Fruit fly (Drosophila melanogaster) whole organism, adult: ENCODE measurements around the gene sqh.
A peak's percentile ranks its signal among the peaks of the same experiment; 100 is the strongest.

Experiments
- CG11617 ChIP-seq: fragments of 200-800 bp; sonication (Bioruptor generic); optimal IDR thresholded peaks from 2 replicates; lab custom pipeline; 2017; ENCODE audit warnings: mild to moderate bottlenecking, missing biosample characterization, missing genetic modification reagents, missing genetic modification characterization
- CG12768 ChIP-seq: fragments of 200-800 bp; sonication (Bioruptor generic); optimal IDR thresholded peaks from 2 replicates; lab custom pipeline; 2017; ENCODE audit warnings: missing biosample characterization, missing genetic modification characterization, mild to moderate bottlenecking, moderate library complexity, missing genetic modification reagents
- CG14711 ChIP-seq: fragments of 200-800 bp; sonication (Bioruptor generic); optimal IDR thresholded peaks from 2 replicates; lab custom pipeline; 2018; ENCODE audit warnings: missing biosample characterization, mild to moderate bottlenecking, missing genetic modification characterization, moderate library complexity
- CG1620 ChIP-seq: fragments of 200-800 bp; sonication (Bioruptor generic); optimal IDR thresholded peaks from 2 replicates; lab custom pipeline; 2016; ENCODE audit warnings: missing biosample characterization, missing genetic modification characterization
- CG33017 ChIP-seq: fragments of 200-800 bp; sonication (Bioruptor generic); optimal IDR thresholded peaks from 2 replicates; lab custom pipeline; 2018; ENCODE audit warnings: missing biosample characterization, mild to moderate bottlenecking, missing genetic modification characterization, moderate library complexity
- CG5204 ChIP-seq: fragments of 200-800 bp; sonication (Bioruptor generic); optimal IDR thresholded peaks from 2 replicates; lab custom pipeline; 2016; ENCODE audit warnings: missing biosample characterization, missing genetic modification characterization
- CG7045 ChIP-seq: fragments of 200-800 bp; sonication (Bioruptor generic); optimal IDR thresholded peaks from 2 replicates; lab custom pipeline; 2017; ENCODE audit warnings: missing biosample characterization, mild to moderate bottlenecking, missing genetic modification characterization
- CG7101 ChIP-seq: fragments of 200-800 bp; sonication (Bioruptor generic); optimal IDR thresholded peaks from 2 replicates; lab custom pipeline; 2018; ENCODE audit warnings: missing biosample characterization, mild to moderate bottlenecking, missing genetic modification characterization, moderate library complexity
- Clk ChIP-seq: fragments of 200-800 bp; sonication (Bioruptor generic); optimal IDR thresholded peaks from 2 replicates; lab custom pipeline; 2017; ENCODE audit warnings: missing biosample characterization, missing genetic modification characterization
- Crg-1 ChIP-seq: fragments of 200-800 bp; sonication (Bioruptor generic); optimal IDR thresholded peaks from 2 replicates; lab custom pipeline; 2016; ENCODE audit warnings: missing biosample characterization, missing genetic modification characterization
- Hr96 ChIP-seq: fragments of 200-800 bp; sonication (Bioruptor generic); optimal IDR thresholded peaks from 2 replicates; lab custom pipeline; 2016; ENCODE audit warnings: missing biosample characterization, missing genetic modification characterization
- Mnt ChIP-seq: fragments of 200-800 bp; sonication (Bioruptor generic); optimal IDR thresholded peaks from 2 replicates; lab custom pipeline; 2016; ENCODE audit warnings: missing biosample characterization, mild to moderate bottlenecking, missing genetic modification characterization
- bab1 ChIP-seq: fragments of 200-800 bp; sonication (Bioruptor generic); optimal IDR thresholded peaks from 3 replicates; lab custom pipeline; 2019; ENCODE audit warnings: missing biosample characterization, mild to moderate bottlenecking, missing genetic modification characterization, moderate library complexity
- cic ChIP-seq: fragments of 200-800 bp; sonication (Bioruptor generic); optimal IDR thresholded peaks from 2 replicates; lab custom pipeline; 2017; ENCODE audit warnings: missing biosample characterization, mild to moderate bottlenecking, missing genetic modification characterization, moderate library complexity
- cnc ChIP-seq, 2 experiments: fragments of >200 bp; optimal IDR thresholded peaks; 2 replicates each; lab custom pipeline; 2017
- kay ChIP-seq: fragments of 200-800 bp; sonication (Bioruptor generic); peaks from one replicate; lab custom pipeline; 2016; ENCODE audit warnings: missing biosample characterization, missing genetic modification characterization, borderline replicate concordance
- ovo ChIP-seq: fragments of 200-800 bp; sonication (Bioruptor generic); optimal IDR thresholded peaks from 2 replicates; lab custom pipeline; 2016; ENCODE audit warnings: missing biosample characterization, missing genetic modification characterization
- pad ChIP-seq: fragments of 200-800 bp; sonication (Bioruptor generic); optimal IDR thresholded peaks from 3 replicates; lab custom pipeline; 2017; ENCODE audit warnings: missing biosample characterization, missing genetic modification characterization, mild to moderate bottlenecking, moderate library complexity, missing genetic modification reagents
- tj ChIP-seq: fragments of 200-800 bp; sonication (Bioruptor generic); optimal IDR thresholded peaks from 3 replicates; lab custom pipeline; 2017; ENCODE audit warnings: missing biosample characterization, mild to moderate bottlenecking, missing genetic modification characterization, moderate library complexity
- toe ChIP-seq: fragments of 200-800 bp; sonication (Bioruptor generic); optimal IDR thresholded peaks from 2 replicates; lab custom pipeline; 2016; ENCODE audit warnings: missing biosample characterization, missing genetic modification characterization

sqh gene

DNA sequence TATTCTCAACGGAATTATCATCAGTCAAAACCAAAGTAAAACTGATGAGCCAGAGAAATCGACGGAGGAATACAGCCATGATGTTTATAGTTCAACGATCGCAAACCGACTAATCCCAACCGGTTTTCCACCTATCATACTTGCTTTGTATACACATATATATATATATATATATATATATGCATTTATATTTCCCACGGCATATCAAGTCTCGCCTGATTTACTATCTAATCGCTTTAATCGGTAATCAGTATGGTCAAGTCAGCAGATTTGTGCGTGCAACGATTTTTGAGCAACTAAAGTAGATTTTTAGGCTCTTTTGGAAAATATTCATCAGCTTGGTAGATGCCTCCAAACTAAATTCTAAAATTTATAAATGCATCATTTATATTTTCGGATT is 28.6 kb downstream of the sqh start, which contains the start of gene CG32750:
TSS of gene CG32750 (minus strand) at position 101 of the 400 bp plus-strand sequence.
- no peak for TF ChIP-seq Mnt (GFP tag; lab: Kevin White, UChicago)
- no peak for TF ChIP-seq Clk

DNA sequence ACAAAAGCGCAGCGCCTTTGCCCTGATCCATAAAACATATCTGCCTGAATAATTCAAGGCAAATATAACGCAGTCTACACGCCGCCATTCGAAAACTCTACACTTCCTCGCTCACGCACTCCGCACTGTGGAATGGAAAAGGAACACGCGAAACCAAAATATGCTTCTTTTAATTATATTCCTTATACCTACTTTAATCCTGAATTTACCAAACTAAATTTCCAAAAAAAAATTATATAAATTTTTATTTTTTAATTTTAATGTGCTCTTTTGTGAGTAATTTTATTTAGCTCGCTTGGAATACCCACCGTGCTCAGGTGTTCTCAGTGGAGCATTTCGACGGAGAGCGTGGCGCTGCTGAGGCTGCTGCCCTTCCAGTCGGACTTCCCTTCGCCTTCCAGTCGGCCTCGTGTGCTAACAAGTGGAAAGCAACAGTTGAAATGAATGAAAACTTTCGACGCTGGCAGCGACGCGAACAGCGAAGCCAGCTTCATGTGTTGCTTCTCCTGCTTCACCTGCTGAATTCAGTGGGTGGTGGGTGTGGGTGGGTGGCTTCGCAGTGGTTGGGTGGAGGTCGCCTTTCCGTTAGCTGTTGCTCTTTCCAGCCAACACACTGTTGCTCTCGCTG is 31.6 kb downstream of the sqh start:
- TF ChIP-seq ovo (GFP tag; lab: Kevin White, UChicago) (no peak), kay (GFP tag; lab: Kevin White, UChicago) (no peak), Clk (peak; percentile 21), pad (GFP tag; lab: Kevin White, UChicago) (peak; percentile 37), toe (GFP tag; lab: Kevin White, UChicago) (peak; percentile 5), CG1620 (GFP tag; lab: Kevin White, UChicago) (no peak), tj (GFP tag; lab: Kevin White, UChicago) (peak; percentile 16), cic (GFP tag; lab: Kevin White, UChicago) (peak; percentile 35), CG5204 (peak; percentile 42), Crg-1 (GFP tag; lab: Kevin White, UChicago) (no peak), bab1 (GFP tag; lab: Kevin White, UChicago) (no peak), Mnt (GFP tag; lab: Kevin White, UChicago) (peak; percentile 35), CG14711 (tag; lab: Kevin White, UChicago) (peak; percentile 79), CG7101 (tag; lab: Kevin White, UChicago) (peak; percentile 88), CG7045 (GFP tag; lab: Kevin White, UChicago) (peak; percentile 63), CG12768 (GFP tag; lab: Kevin White, UChicago) (peak; percentile 72), Hr96 (GFP tag; lab: Kevin White, UChicago) (peak; percentile 12), cnc (optimal IDR thresholded peaks at IDR 0.05; lab: Kevin White, UChicago) (no peak), CG33017 (tag; lab: Kevin White, UChicago) (peak; percentile 82), CG11617 (peak; percentile 66)

DNA sequence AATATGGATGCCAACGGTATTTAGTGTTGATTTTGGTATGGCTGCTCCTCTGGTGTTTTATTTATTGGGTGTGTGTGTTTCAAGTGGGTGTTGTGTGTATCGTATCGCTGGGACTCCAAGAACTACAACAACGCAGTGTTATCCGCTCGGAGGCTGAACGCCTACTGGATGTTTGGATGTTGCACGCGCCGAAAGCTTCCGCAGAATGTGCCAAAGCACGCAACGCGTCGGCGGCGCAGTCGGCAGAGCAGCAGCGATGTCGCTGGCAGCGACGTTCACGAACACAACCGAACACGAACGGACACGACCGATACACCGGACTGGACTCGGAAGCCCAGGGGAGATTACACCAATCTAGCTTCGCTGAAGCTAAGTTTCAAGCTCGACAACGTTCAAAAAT is 32.6 kb downstream of the sqh start, which contains the start of gene Ca-alpha1T:
TSS of gene Ca-alpha1T (minus strand) at position 152 of the 400 bp plus-strand sequence.
- no peak for TF ChIP-seq CG12768 (GFP tag; lab: Kevin White, UChicago)
- no peak for TF ChIP-seq cic (GFP tag; lab: Kevin White, UChicago)
- TF ChIP-seq CG1620 (GFP tag; lab: Kevin White, UChicago) = no peak
- TF ChIP-seq toe (GFP tag; lab: Kevin White, UChicago) = no peak
- TF ChIP-seq CG14711 (tag; lab: Kevin White, UChicago) = no peak
- no peak for TF ChIP-seq Hr96 (GFP tag; lab: Kevin White, UChicago)
- TF ChIP-seq Crg-1 (GFP tag; lab: Kevin White, UChicago) = no peak
- TF ChIP-seq CG7101 (tag; lab: Kevin White, UChicago) = no peak

dm6 chrX:6179428-6179827 is 45.5 kb downstream of the sqh start:
- no peak for TF ChIP-seq bab1 (GFP tag; lab: Kevin White, UChicago)
- TF ChIP-seq ovo (GFP tag; lab: Kevin White, UChicago) = no peak
- TF ChIP-seq tj (GFP tag; lab: Kevin White, UChicago) = no peak
- TF ChIP-seq Crg-1 (GFP tag; lab: Kevin White, UChicago) = no peak
- no peak for TF ChIP-seq Hr96 (GFP tag; lab: Kevin White, UChicago)
- no peak for TF ChIP-seq cic (GFP tag; lab: Kevin White, UChicago)
- no peak for TF ChIP-seq kay (GFP tag; lab: Kevin White, UChicago)
- TF ChIP-seq CG1620 (GFP tag; lab: Kevin White, UChicago) = no peak
- no peak for TF ChIP-seq CG33017 (tag; lab: Kevin White, UChicago)
- TF ChIP-seq Mnt (GFP tag; lab: Kevin White, UChicago) = no peak
- no peak for TF ChIP-seq cnc (optimal IDR thresholded peaks at IDR 0.05; lab: Kevin White, UChicago)
- no peak for TF ChIP-seq toe (GFP tag; lab: Kevin White, UChicago)
- no peak for TF ChIP-seq pad (GFP tag; lab: Kevin White, UChicago)
- no peak for TF ChIP-seq CG11617
- TF ChIP-seq CG7101 (tag; lab: Kevin White, UChicago) = no peak
- TF ChIP-seq CG7045 (GFP tag; lab: Kevin White, UChicago) = no peak
- no peak for TF ChIP-seq CG14711 (tag; lab: Kevin White, UChicago)
- TF ChIP-seq CG5204 = no peak
- TF ChIP-seq CG12768 (GFP tag; lab: Kevin White, UChicago) = no peak
- TF ChIP-seq Clk = no peak
